Worm (Caenorhabditis elegans) whole organism, L4 larva: Measurements from ENCODE around the gene nhr-44.
A peak's percentile ranks its signal among the peaks of the same experiment; 100 is the strongest.

Source experiments
- F10B5.3 ChIP-seq: sonication (generic microtip); optimal IDR thresholded peaks from 2 replicates; lab custom pipeline; 2016; ENCODE audit warnings: mild to moderate bottlenecking, missing genetic modification characterization, missing compliant biosample characterization
- Y5F2A.4 ChIP-seq: fragments of 200-800 bp; sonication (Bioruptor generic); optimal IDR thresholded peaks from 2 replicates; lab custom pipeline; 2018; ENCODE audit warnings: mild to moderate bottlenecking, missing genetic modification characterization, missing compliant biosample characterization
- aly-2 ChIP-seq: sonication (generic microtip); optimal IDR thresholded peaks from 2 replicates; lab custom pipeline; 2018; ENCODE audit warnings: missing biosample characterization, missing genetic modification characterization
- ceh-20 ChIP-seq: fragments of 200-800 bp; sonication (Bioruptor generic); IDR thresholded peaks from 2 replicates; pipeline ENCODE4 v1.3.6; 2022; ENCODE audit warnings: missing genetic modification reagents, missing genetic modification characterization, missing compliant biosample characterization
- ceh-28 ChIP-seq: fragments of 150-350 bp; optimal IDR thresholded peaks from 2 replicates; lab custom pipeline; 2014; ENCODE audit warnings: missing biosample characterization, missing genetic modification reagents, missing genetic modification characterization
- ceh-82 ChIP-seq: sonication (generic microtip); optimal IDR thresholded peaks from 2 replicates; lab custom pipeline; 2017; ENCODE audit warnings: missing biosample characterization, missing genetic modification characterization
- ces-1 ChIP-seq: fragments of 150-350 bp; sonication (generic microtip); optimal IDR thresholded peaks from 4 replicates; lab custom pipeline; 2014; ENCODE audit warnings: missing biosample characterization, missing genetic modification reagents, missing genetic modification characterization
- cey-2 ChIP-seq: sonication (generic microtip); optimal IDR thresholded peaks from 3 replicates; lab custom pipeline; 2017; ENCODE audit warnings: missing genetic modification characterization, mild to moderate bottlenecking, missing compliant biosample characterization, antibody characterized with exemption, borderline replicate concordance; ENCODE audit not compliant: insufficient read depth
- dmd-6 ChIP-seq: fragments of 200-800 bp; sonication (Bioruptor generic); IDR thresholded peaks from 2 replicates; pipeline ENCODE4 v1.3.6; 2022; ENCODE audit warnings: missing genetic modification reagents, missing genetic modification characterization, missing compliant biosample characterization
- dve-1 ChIP-seq: sonication (generic microtip); optimal IDR thresholded peaks from 2 replicates; lab custom pipeline; 2017; ENCODE audit warnings: antibody characterized with exemption, mild to moderate bottlenecking, missing genetic modification characterization, missing compliant biosample characterization; ENCODE audit not compliant: insufficient read depth
- gei-8 ChIP-seq: fragments of 200-800 bp; sonication (Bioruptor generic); optimal IDR thresholded peaks from 2 replicates; lab custom pipeline; 2018; ENCODE audit warnings: mild to moderate bottlenecking, missing genetic modification characterization, missing compliant biosample characterization
- hlh-11 ChIP-seq: fragments of 200-800 bp; sonication (Bioruptor generic); optimal IDR thresholded peaks from 2 replicates; lab custom pipeline; 2018; ENCODE audit warnings: mild to moderate bottlenecking, missing genetic modification characterization, missing compliant biosample characterization
- jun-1 ChIP-seq: fragments of 150-350 bp; optimal IDR thresholded peaks from 2 replicates; lab custom pipeline; 2014; ENCODE audit warnings: missing biosample characterization, missing genetic modification reagents, missing genetic modification characterization
- lin-15B ChIP-seq: fragments of 150-350 bp; sonication (generic microtip); optimal IDR thresholded peaks from 3 replicates; lab custom pipeline; 2014; ENCODE audit warnings: missing biosample characterization, missing genetic modification characterization
- madf-5 ChIP-seq, 2 experiments: fragments of 200-800 bp; sonication (Bioruptor generic); IDR thresholded peaks; 2 replicates each; pipeline ENCODE4 v1.3.6; 2022; ENCODE audit warnings: missing compliant biosample characterization in 2 of 2, missing genetic modification characterization in 2 of 2
- mdl-1 ChIP-seq, 2 experiments: fragments of 150-350 bp in 1 of 2; sonication (generic microtip) in 1 of 2; optimal IDR thresholded peaks; 2 replicates each; lab custom pipeline; 2014 to 2017; ENCODE audit warnings: missing biosample characterization in 2 of 2, missing genetic modification characterization in 2 of 2
- nhr-102 ChIP-seq: sonication (generic microtip); optimal IDR thresholded peaks from 2 replicates; lab custom pipeline; 2016; ENCODE audit warnings: mild to moderate bottlenecking, missing genetic modification characterization, moderate library complexity, missing compliant biosample characterization
- nhr-25 ChIP-seq: sonication (generic microtip); optimal IDR thresholded peaks from 2 replicates; lab custom pipeline; 2017; ENCODE audit warnings: missing genetic modification characterization, mild to moderate bottlenecking, missing compliant biosample characterization, antibody characterized with exemption, moderate library complexity, borderline replicate concordance; ENCODE audit not compliant: insufficient read depth
- nhr-48 ChIP-seq: sonication (generic microtip); optimal IDR thresholded peaks from 2 replicates; lab custom pipeline; 2016; ENCODE audit warnings: mild to moderate bottlenecking, missing genetic modification characterization, missing compliant biosample characterization
- pha-4 ChIP-seq, 2 experiments: fragments of 150-350 bp in 1 of 2; fragments of 200-800 bp in 1 of 2; sonication (Bioruptor generic) in 1 of 2; IDR thresholded peaks in 1 of 2; optimal IDR thresholded peaks in 1 of 2; 2 replicates each; pipeline versions ENCODE4 v1.3.6 to Lab custom; 2014 to 2022; ENCODE audit warnings: missing genetic modification characterization in 2 of 2, missing genetic modification reagents in 2 of 2, missing biosample characterization in 1 of 2, missing compliant biosample characterization in 1 of 2
- saeg-2 ChIP-seq: fragments of 200-800 bp; sonication (Bioruptor generic); IDR thresholded peaks from 2 replicates; pipeline ENCODE4 v1.3.6; 2022; ENCODE audit warnings: missing genetic modification reagents, missing genetic modification characterization, missing compliant biosample characterization
- spr-3 ChIP-seq: fragments of 200-800 bp; sonication (Bioruptor generic); optimal IDR thresholded peaks from 2 replicates; lab custom pipeline; 2018; ENCODE audit warnings: mild to moderate bottlenecking, missing genetic modification characterization, missing compliant biosample characterization
- unc-130 ChIP-seq: sonication (generic microtip); optimal IDR thresholded peaks from 2 replicates; lab custom pipeline; 2016; ENCODE audit warnings: missing genetic modification reagents, missing genetic modification characterization, missing compliant biosample characterization
- unc-39 ChIP-seq: sonication (generic microtip); optimal IDR thresholded peaks from 2 replicates; lab custom pipeline; 2017; ENCODE audit warnings: missing biosample characterization, missing genetic modification characterization
- unc-62 ChIP-seq, 3 experiments: fragments of 150-350 bp in 1 of 3; sonication (generic microtip); optimal IDR thresholded peaks in 2 of 3; peaks in 1 of 3; 1 replicate in 1 of 3; 2 replicates in 2 of 3; lab custom pipeline; 2014 to 2017; ENCODE audit warnings: missing biosample characterization in 3 of 3, missing genetic modification characterization in 3 of 3, missing genetic modification reagents in 3 of 3, missing genotype in 1 of 3
- zfp-2 ChIP-seq: sonication (generic microtip); optimal IDR thresholded peaks from 2 replicates; lab custom pipeline; 2016; ENCODE audit warnings: mild to moderate bottlenecking, missing genetic modification characterization, missing compliant biosample characterization
- zfp-3 ChIP-seq: fragments of 200-800 bp; sonication (Bioruptor generic); conservative IDR thresholded peaks from 2 replicates; pipeline ENCODE4 v1.3.6; 2022; ENCODE audit warnings: missing genetic modification reagents, missing genetic modification characterization, missing compliant biosample characterization
- ztf-7 ChIP-seq: fragments of 150-350 bp; optimal IDR thresholded peaks from 2 replicates; lab custom pipeline; 2014; ENCODE audit warnings: missing biosample characterization, missing genetic modification characterization

The nhr-44 gene

DNA sequence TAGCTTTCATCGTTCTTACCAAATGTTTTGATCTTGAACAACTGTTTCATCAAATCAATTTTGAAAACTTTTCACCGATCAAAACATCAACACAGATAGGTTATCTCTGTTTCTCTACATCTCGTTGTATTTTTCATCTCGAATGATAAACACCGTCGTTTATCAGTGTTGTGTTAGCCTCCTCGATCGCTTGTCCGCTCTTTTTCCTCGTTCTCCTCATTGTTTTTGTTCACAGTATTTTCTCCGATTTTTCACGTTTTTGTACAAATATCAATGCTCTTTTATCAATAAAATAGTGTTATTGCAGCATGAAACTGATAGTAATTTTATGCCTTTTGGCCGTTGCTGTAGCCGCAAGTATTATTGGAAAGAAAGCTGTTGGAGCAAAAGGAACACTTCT lies 41.1 kb downstream of the nhr-44 start, which contains the start of gene ttr-47 (continued):
- TF ChIP-seq nhr-102 (peak; percentile 50), jun-1 (tag; lab: Kevin White, UChicago) (no peak), ceh-28 (tag; lab: Kevin White, UChicago) (no peak), dmd-6 (peak; percentile 16; the same call in 1 of the 2 replicates), gei-8 (GFP tag; lab: Kevin White, UChicago) (no peak), nhr-48 (tag; lab: Kevin White, UChicago) (peak; percentile 13), pha-4 (GFP tag; IDR thresholded peaks at IDR 0.05; lab: Robert Waterston, UW) (no peak), pha-4 (tag; optimal IDR thresholded peaks at IDR 0.05; lab: Kevin White, UChicago) (no peak), madf-5 (GFP tag; IDR thresholded peaks at IDR 0.05; lab: Robert Waterston, UW) (no peak), ces-1 (GFP tag; lab: Kevin White, UChicago) (no peak), ztf-7 (no peak), unc-39 (no peak), ceh-20 (GFP tag; lab: Robert Waterston, UW) (no peak), nhr-25 (tag; lab: Kevin White, UChicago) (no peak), cey-2 (tag; lab: Kevin White, UChicago) (no peak), ceh-82 (no peak), hlh-11 (tag; lab: Kevin White, UChicago) (peak; percentile 72), unc-130 (GFP tag; lab: Kevin White, UChicago) (no peak), mdl-1 (tag; optimal IDR thresholded peaks at IDR 0.05; lab: Kevin White, UChicago) (no peak), unc-62 (GFP tag; optimal IDR thresholded peaks at IDR 0.05 in 1 of 2; lab: Kevin White, UChicago) (peak in 1 of 2 experiments; percentile 89), unc-62 (tag; optimal IDR thresholded peaks at IDR 0.05; lab: Kevin White, UChicago) (no peak), zfp-2 (tag; lab: Kevin White, UChicago) (no peak), aly-2 (tag; lab: Kevin White, UChicago) (no peak)

DNA sequence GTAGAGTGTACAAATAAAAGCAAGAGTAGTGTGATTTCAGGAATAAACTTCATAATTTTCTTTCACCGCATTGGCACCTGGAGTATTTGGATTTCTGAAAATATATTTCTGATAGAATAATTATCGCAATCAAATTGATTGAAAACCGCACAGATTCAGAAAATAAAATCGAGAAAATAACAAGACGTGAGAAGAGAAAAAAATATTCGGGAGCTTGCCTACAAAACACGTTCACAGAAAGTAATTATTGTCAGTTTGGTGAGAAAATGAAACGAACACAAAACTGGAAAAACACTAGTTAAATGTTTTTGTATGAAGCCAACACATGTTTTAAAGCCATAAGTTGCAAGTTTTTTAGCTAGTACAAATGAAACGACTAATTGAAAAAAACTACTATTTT lies 50.0 kb downstream of the nhr-44 start, which contains the start of gene mod-1:
Gene mod-1 (minus strand): TSS at position 101 of the 400 bp plus-strand sequence.
- TF ChIP-seq pha-4 (GFP tag; IDR thresholded peaks at IDR 0.05; lab: Robert Waterston, UW) (no peak), pha-4 (tag; optimal IDR thresholded peaks at IDR 0.05; lab: Kevin White, UChicago) (no peak), F10B5.3 (tag; lab: Kevin White, UChicago) (no peak), Y5F2A.4 (GFP tag; lab: Kevin White, UChicago) (no peak), saeg-2 (GFP tag; lab: Robert Waterston, UW) (no peak), lin-15B (tag; lab: Kevin White, UChicago) (no peak), ceh-28 (tag; lab: Kevin White, UChicago) (no peak), spr-3 (GFP tag; lab: Kevin White, UChicago) (no peak), zfp-3 (GFP tag; lab: Robert Waterston, UW) (no peak), dve-1 (no peak)
